Fruit fly (Drosophila melanogaster): ENCODE data around the gene CG8539.

dm6 chr3L:7475270-7475669, 23.4 kb downstream of the CG8539 start, which contains the start of gene CG43292:
- TF ChIP-seq h (optimal IDR thresholded peaks at IDR 0.05) (no peak), Myc (optimal IDR thresholded peaks at IDR 0.05) (no peak), psq (optimal IDR thresholded peaks at IDR 0.05) (no peak), Sin3A (optimal IDR thresholded peaks at IDR 0.05) (no peak)
